Fruit fly (Drosophila melanogaster) whole organism, embryonic: ENCODE data around the gene Gr98d.

Source experiments
- ATbp ChIP-seq: fragments of 200-800 bp; sonication (Bioruptor generic); optimal IDR thresholded peaks from 2 replicates; lab custom pipeline; 2017; ENCODE audit warnings: missing biosample characterization, mild to moderate bottlenecking, missing genetic modification characterization, missing genetic modification reagents
- Aef1 ChIP-seq: fragments of 200-800 bp; sonication (Bioruptor generic); IDR thresholded peaks from 3 replicates; pipeline ENCODE4 v1.3.6; 2022; ENCODE audit warnings: missing biosample characterization, missing genetic modification characterization
- Atf3 ChIP-seq: fragments of 200-800 bp; sonication (Bioruptor generic); optimal IDR thresholded peaks from 3 replicates; lab custom pipeline; 2016; ENCODE audit warnings: missing biosample characterization, missing genetic modification characterization
- BtbVII ChIP-seq: fragments of 200-800 bp; sonication (Bioruptor generic); optimal IDR thresholded peaks from 3 replicates; lab custom pipeline; 2017; ENCODE audit warnings: missing biosample characterization, mild to moderate bottlenecking, missing genetic modification characterization
- CG10147 ChIP-seq: fragments of 200-800 bp; sonication (Bioruptor generic); optimal IDR thresholded peaks from 2 replicates; lab custom pipeline; 2019; ENCODE audit warnings: missing biosample characterization, mild to moderate bottlenecking, missing genetic modification characterization, moderate library complexity
- CG10274 ChIP-seq: fragments of 200-800 bp; sonication (Bioruptor generic); optimal IDR thresholded peaks from 3 replicates; lab custom pipeline; 2017; ENCODE audit warnings: missing biosample characterization, mild to moderate bottlenecking, missing genetic modification characterization
- CG10431 ChIP-seq: fragments of 200-800 bp; sonication (Bioruptor generic); optimal IDR thresholded peaks from 3 replicates; lab custom pipeline; 2018; ENCODE audit warnings: missing biosample characterization, mild to moderate bottlenecking, missing genetic modification characterization
- CG10565 ChIP-seq: fragments of 200-800 bp; sonication (Bioruptor generic); optimal IDR thresholded peaks from 3 replicates; lab custom pipeline; 2016; ENCODE audit warnings: missing biosample characterization, mild to moderate bottlenecking, missing genetic modification characterization
- CG11093 ChIP-seq: fragments of 200-800 bp; sonication (Bioruptor generic); IDR thresholded peaks from 3 replicates; pipeline ENCODE4 v1.3.6; 2022; ENCODE audit warnings: missing biosample characterization, missing genetic modification characterization
- CG13287 ChIP-seq: fragments of 200-800 bp; sonication (Bioruptor generic); IDR thresholded peaks from 2 replicates; pipeline ENCODE4 v1.3.6; 2022; ENCODE audit warnings: missing biosample characterization, missing genetic modification characterization; ENCODE audit not compliant: partially characterized antibody
- CG14050 ChIP-seq: fragments of 200-800 bp; sonication (Bioruptor generic); IDR thresholded peaks from 3 replicates; pipeline ENCODE4 v1.3.6; 2022; ENCODE audit warnings: missing biosample characterization, missing genetic modification characterization
- CG15011 ChIP-seq: fragments of 200-800 bp; sonication (Bioruptor generic); optimal IDR thresholded peaks from 3 replicates; lab custom pipeline; 2018; ENCODE audit warnings: missing biosample characterization, mild to moderate bottlenecking, missing genetic modification characterization
- CG1602 ChIP-seq: fragments of 200-800 bp; sonication (Bioruptor generic); optimal IDR thresholded peaks from 3 replicates; lab custom pipeline; 2016; ENCODE audit warnings: missing biosample characterization, missing genetic modification characterization
- CG16815 ChIP-seq: fragments of 200-800 bp; sonication (Bioruptor generic); optimal IDR thresholded peaks from 3 replicates; lab custom pipeline; 2017; ENCODE audit warnings: missing biosample characterization, mild to moderate bottlenecking, missing genetic modification characterization
- CG2202 ChIP-seq: fragments of 200-800 bp; sonication (Bioruptor generic); optimal IDR thresholded peaks from 2 replicates; lab custom pipeline; 2018; ENCODE audit warnings: missing biosample characterization, mild to moderate bottlenecking, missing genetic modification characterization
- CG33213 ChIP-seq: fragments of 200-800 bp; sonication (Bioruptor generic); optimal IDR thresholded peaks from 3 replicates; lab custom pipeline; 2016; ENCODE audit warnings: missing biosample characterization, missing genetic modification characterization
- CG6254 ChIP-seq: fragments of 200-800 bp; sonication (Bioruptor generic); optimal IDR thresholded peaks from 3 replicates; lab custom pipeline; 2017; ENCODE audit warnings: mild to moderate bottlenecking, missing biosample characterization, missing genetic modification reagents, missing genetic modification characterization
- CG6683 ChIP-seq: fragments of 200-800 bp; sonication (Bioruptor generic); optimal IDR thresholded peaks from 2 replicates; lab custom pipeline; 2017; ENCODE audit warnings: missing biosample characterization, mild to moderate bottlenecking, missing genetic modification characterization, missing genetic modification reagents
- CG8290 ChIP-seq, 3 experiments: fragments of 200-800 bp; sonication (Bioruptor generic); optimal IDR thresholded peaks; 2 replicates each; lab custom pipeline; 2016 to 2019; ENCODE audit warnings: missing biosample characterization in 3 of 3, missing genetic modification characterization in 3 of 3, mild to moderate bottlenecking in 2 of 3, moderate library complexity in 1 of 3
- CG8388 ChIP-seq: fragments of 200-800 bp; sonication (Bioruptor generic); optimal IDR thresholded peaks from 2 replicates; lab custom pipeline; 2019; ENCODE audit warnings: missing biosample characterization, mild to moderate bottlenecking, missing genetic modification characterization, moderate library complexity
- CG9876 ChIP-seq: fragments of 200-800 bp; sonication (Bioruptor generic); optimal IDR thresholded peaks from 2 replicates; lab custom pipeline; 2016; ENCODE audit warnings: missing biosample characterization, missing genetic modification characterization
- D19A ChIP-seq: fragments of 200-800 bp; optimal IDR thresholded peaks from 3 replicates; lab custom pipeline; 2019; ENCODE audit warnings: missing biosample characterization, mild to moderate bottlenecking, missing genetic modification characterization, moderate library complexity
- Dad ChIP-seq: fragments of 200-800 bp; sonication (Bioruptor generic); optimal IDR thresholded peaks from 3 replicates; lab custom pipeline; 2016; ENCODE audit warnings: missing biosample characterization, missing genetic modification characterization
- Dfd ChIP-seq, 2 experiments: fragments of >200 bp; optimal IDR thresholded peaks; 2 replicates each; lab custom pipeline; 2017; ENCODE audit warnings: missing biosample characterization in 2 of 2, missing genetic modification characterization in 2 of 2
- Drgx ChIP-seq: fragments of 200-800 bp; sonication (Bioruptor generic); IDR thresholded peaks from 2 replicates; pipeline ENCODE4 v1.3.6; 2022; ENCODE audit warnings: missing biosample characterization, missing genetic modification characterization
- Fer3 ChIP-seq: fragments of 200-800 bp; sonication (Bioruptor generic); optimal IDR thresholded peaks from 2 replicates; lab custom pipeline; 2018; ENCODE audit warnings: missing biosample characterization, mild to moderate bottlenecking, missing genetic modification characterization, moderate library complexity
- Gsc ChIP-seq: fragments of 200-800 bp; sonication (Bioruptor generic); IDR thresholded peaks from 2 replicates; pipeline ENCODE4 v1.3.6; 2022; ENCODE audit warnings: missing biosample characterization, missing genetic modification characterization
- Hey ChIP-seq: fragments of 200-800 bp; sonication (Bioruptor generic); optimal IDR thresholded peaks from 3 replicates; lab custom pipeline; 2018; ENCODE audit warnings: missing biosample characterization, mild to moderate bottlenecking, missing genetic modification characterization
- Max ChIP-seq: fragments of 200-800 bp; sonication (Bioruptor generic); optimal IDR thresholded peaks from 2 replicates; lab custom pipeline; 2016; ENCODE audit warnings: missing biosample characterization, mild to moderate bottlenecking, missing genetic modification characterization
- Meics ChIP-seq: fragments of 200-800 bp; sonication (Bioruptor generic); optimal IDR thresholded peaks from 2 replicates; lab custom pipeline; 2017; ENCODE audit warnings: missing biosample characterization, mild to moderate bottlenecking, missing genetic modification characterization
- NC2β ChIP-seq: fragments of 200-800 bp; sonication (Bioruptor generic); optimal IDR thresholded peaks from 2 replicates; lab custom pipeline; 2016; ENCODE audit warnings: missing biosample characterization, missing genetic modification characterization
- Pdp1 ChIP-seq, 2 experiments: fragments of 200-800 bp; sonication (Bioruptor generic); optimal IDR thresholded peaks; 3 replicates each; lab custom pipeline; 2016; ENCODE audit warnings: missing biosample characterization in 2 of 2, missing genetic modification characterization in 2 of 2, mild to moderate bottlenecking in 1 of 2, moderate library complexity in 1 of 2
- Ptx1 ChIP-seq: fragments of 200-800 bp; sonication (Bioruptor generic); IDR thresholded peaks from 2 replicates; pipeline ENCODE4 v1.3.6; 2022; ENCODE audit warnings: missing biosample characterization, missing genetic modification characterization
- Ravus ChIP-seq: fragments of 200-800 bp; sonication (Bioruptor generic); IDR thresholded peaks from 2 replicates; pipeline ENCODE4 v1.3.6; 2022; ENCODE audit warnings: missing biosample characterization, missing genetic modification characterization
- Xbp1 ChIP-seq: fragments of 200-800 bp; sonication (Bioruptor generic); optimal IDR thresholded peaks from 3 replicates; lab custom pipeline; 2016; ENCODE audit warnings: missing biosample characterization, mild to moderate bottlenecking, missing genetic modification characterization
- cad ChIP-seq: fragments of >200 bp; optimal IDR thresholded peaks from 2 replicates; lab custom pipeline; 2017; ENCODE audit warnings: missing biosample characterization, missing genetic modification characterization
- corto ChIP-seq: fragments of 200-800 bp; sonication (Bioruptor generic); optimal IDR thresholded peaks from 2 replicates; lab custom pipeline; 2016; ENCODE audit warnings: missing biosample characterization, mild to moderate bottlenecking, missing genetic modification characterization, moderate library complexity
- emc ChIP-seq: fragments of 200-800 bp; sonication (Bioruptor generic); optimal IDR thresholded peaks from 2 replicates; lab custom pipeline; 2016; ENCODE audit warnings: missing biosample characterization, missing genetic modification characterization
- en ChIP-seq: fragments of 200-800 bp; sonication (Bioruptor generic); optimal IDR thresholded peaks from 2 replicates; lab custom pipeline; 2016; ENCODE audit warnings: missing biosample characterization, missing genetic modification characterization
- eyg ChIP-seq: fragments of 200-800 bp; sonication (Bioruptor generic); optimal IDR thresholded peaks from 3 replicates; lab custom pipeline; 2016; ENCODE audit warnings: missing biosample characterization, missing genetic modification characterization
- gro ChIP-seq: fragments of 200-800 bp; sonication (Bioruptor generic); optimal IDR thresholded peaks from 2 replicates; lab custom pipeline; 2016; ENCODE audit warnings: missing biosample characterization, missing genetic modification characterization
- jumu ChIP-seq: fragments of 200-800 bp; sonication (Bioruptor generic); optimal IDR thresholded peaks from 3 replicates; lab custom pipeline; 2016; ENCODE audit warnings: missing biosample characterization, missing genetic modification characterization
- kah ChIP-seq: fragments of 200-800 bp; sonication (Bioruptor generic); optimal IDR thresholded peaks from 2 replicates; lab custom pipeline; 2018; ENCODE audit warnings: missing biosample characterization, mild to moderate bottlenecking, missing genetic modification characterization
- nmo ChIP-seq: fragments of 200-800 bp; sonication (Bioruptor generic); optimal IDR thresholded peaks from 2 replicates; lab custom pipeline; 2018; ENCODE audit warnings: missing biosample characterization, mild to moderate bottlenecking, missing genetic modification characterization, moderate library complexity
- repo ChIP-seq: fragments of 200-800 bp; sonication (Bioruptor generic); optimal IDR thresholded peaks from 2 replicates; lab custom pipeline; 2016; ENCODE audit warnings: missing biosample characterization, missing genetic modification characterization
- salm ChIP-seq: fragments of 200-800 bp; sonication (Bioruptor generic); optimal IDR thresholded peaks from 2 replicates; lab custom pipeline; 2018; ENCODE audit warnings: missing biosample characterization, mild to moderate bottlenecking, missing genetic modification characterization
- sens-2 ChIP-seq: fragments of 200-800 bp; sonication (Bioruptor generic); IDR thresholded peaks from 2 replicates; pipeline ENCODE4 v1.3.6; 2022; ENCODE audit warnings: missing biosample characterization, missing genetic modification characterization
- sim ChIP-seq: fragments of 200-800 bp; sonication (Bioruptor generic); IDR thresholded peaks from 2 replicates; pipeline ENCODE4 v1.3.6; 2022; ENCODE audit warnings: missing biosample characterization, missing genetic modification characterization
- slou ChIP-seq: fragments of 200-800 bp; sonication (Bioruptor generic); optimal IDR thresholded peaks from 3 replicates; lab custom pipeline; 2016; ENCODE audit warnings: missing biosample characterization, missing genetic modification characterization
- tgo ChIP-seq: fragments of 200-800 bp; sonication (Bioruptor generic); IDR thresholded peaks from 3 replicates; pipeline ENCODE4 v1.3.6; 2022; ENCODE audit warnings: missing biosample characterization, missing genetic modification characterization
- vnd ChIP-seq: fragments of 200-800 bp; sonication (Bioruptor generic); IDR thresholded peaks from 3 replicates; pipeline ENCODE4 v1.3.6; 2022; ENCODE audit warnings: missing biosample characterization, missing genetic modification characterization; ENCODE audit not compliant: partially characterized antibody

Gr98d gene

dm6 chr3R:27553921-27554320, 8.1 kb downstream of the Gr98d start (continued):
- peak; percentile 59 for TF ChIP-seq Xbp1 (GFP tag; lab: Kevin White, UChicago)
- no peak for TF ChIP-seq CG10147 (GFP tag; lab: Kevin White, UChicago)
- no peak for TF ChIP-seq Dad
- no peak for TF ChIP-seq CG10565 (GFP tag; lab: Kevin White, UChicago)
- TF ChIP-seq CG16815 (GFP tag; lab: Kevin White, UChicago) = no peak
- TF ChIP-seq Hey = no peak
- TF ChIP-seq CG8290 (GFP tag; optimal IDR thresholded peaks at IDR 0.05; lab: Kevin White, UChicago) = no peak
- no peak for TF ChIP-seq CG8290 (tag; optimal IDR thresholded peaks at IDR 0.05; lab: Kevin White, UChicago)
- peak; percentile 42 for TF ChIP-seq CG8388 (GFP tag; lab: Kevin White, UChicago)
- no peak for TF ChIP-seq emc (GFP tag; lab: Kevin White, UChicago)
- TF ChIP-seq Gsc (GFP tag; lab: Robert Waterston, UW) = no peak
- TF ChIP-seq kah (GFP tag; lab: Kevin White, UChicago) = peak; percentile 18
- TF ChIP-seq repo (GFP tag; lab: Kevin White, UChicago) = no peak
- no peak for TF ChIP-seq Dfd (GFP tag; optimal IDR thresholded peaks at IDR 0.05; lab: Kevin White, UChicago)
- TF ChIP-seq vnd (GFP tag; lab: Robert Waterston, UW) = no peak
- TF ChIP-seq BtbVII = no peak
- 0 out of 3 replicates have a peak, but pooled peaks have one; percentile 32 for TF ChIP-seq Aef1 (GFP tag; lab: Robert Waterston, UW)
- TF ChIP-seq Pdp1 (GFP tag; optimal IDR thresholded peaks at IDR 0.05; lab: Kevin White, UChicago) = peak; percentile 5 to 49
- peak; percentile 91 for TF ChIP-seq Drgx (GFP tag; lab: Robert Waterston, UW)
- TF ChIP-seq jumu = no peak
- no peak for TF ChIP-seq NC2β (GFP tag; lab: Kevin White, UChicago)
- TF ChIP-seq slou (GFP tag; lab: Kevin White, UChicago) = no peak
- no peak for TF ChIP-seq CG15011 (GFP tag; lab: Kevin White, UChicago)
- TF ChIP-seq gro (GFP tag; lab: Kevin White, UChicago) = no peak
- TF ChIP-seq CG2202 (tag; lab: Kevin White, UChicago) = no peak
- peak; percentile 62 for TF ChIP-seq Ptx1 (GFP tag; lab: Robert Waterston, UW)
- TF ChIP-seq CG6254 (GFP tag; lab: Kevin White, UChicago) = no peak
- no peak for TF ChIP-seq CG10431 (GFP tag; lab: Kevin White, UChicago)
- TF ChIP-seq CG33213 (GFP tag; lab: Kevin White, UChicago) = no peak
- peak; percentile 59 for TF ChIP-seq ATbp (GFP tag; lab: Kevin White, UChicago)
- TF ChIP-seq sens-2 (GFP tag; lab: Robert Waterston, UW) = no peak
- peak; percentile 62 for TF ChIP-seq nmo (GFP tag; lab: Kevin White, UChicago)
- no peak for TF ChIP-seq Atf3 (GFP tag; lab: Kevin White, UChicago)
- no peak for TF ChIP-seq Max (GFP tag; lab: Kevin White, UChicago)
- TF ChIP-seq corto = peak; percentile 3
- no peak for TF ChIP-seq CG6683 (GFP tag; lab: Kevin White, UChicago)
- no peak for TF ChIP-seq CG10274 (GFP tag; lab: Kevin White, UChicago)
- TF ChIP-seq CG13287 (GFP tag; lab: Robert Waterston, UW) = no peak
- peak; percentile 34 for TF ChIP-seq CG1602 (GFP tag; lab: Kevin White, UChicago)
- no peak for TF ChIP-seq eyg (GFP tag; lab: Kevin White, UChicago)
- TF ChIP-seq cad (GFP tag; lab: Kevin White, UChicago) = no peak
- peak; percentile 57 for TF ChIP-seq tgo (GFP tag; lab: Robert Waterston, UW)
- no peak for TF ChIP-seq CG14050 (GFP tag; lab: Robert Waterston, UW)
- TF ChIP-seq Ravus = no peak
- no peak for TF ChIP-seq CG9876
- 0 out of 2 replicates have a peak, but pooled peaks have one; percentile 21 for TF ChIP-seq sim
- no peak for TF ChIP-seq D19A (tag; lab: Kevin White, UChicago)
- no peak for TF ChIP-seq en
- TF ChIP-seq CG11093 (GFP tag; lab: Robert Waterston, UW) = no peak
- peak; percentile 46 for TF ChIP-seq salm
- TF ChIP-seq Meics (GFP tag; lab: Kevin White, UChicago) = no peak
- TF ChIP-seq Fer3 (tag; lab: Kevin White, UChicago) = no peak
